Fruit fly (Drosophila melanogaster) whole organism: ENCODE results near the gene Rrp40.

Source experiments
- CG8478 ChIP-seq: fragments of >200 bp; optimal IDR thresholded peaks from 2 replicates; lab custom pipeline; 2018; ENCODE audit warnings: inconsistent platforms
- Dll ChIP-seq: fragments of >200 bp; optimal IDR thresholded peaks from 2 replicates; lab custom pipeline; 2017
- EcR ChIP-seq, 2 experiments: fragments of >200 bp; optimal IDR thresholded peaks; 2 replicates each; lab custom pipeline; 2017; ENCODE audit warnings: missing biosample characterization in 2 of 2, missing genetic modification characterization in 2 of 2, missing genetic modification reagents in 2 of 2
- pan ChIP-seq: fragments of >200 bp; optimal IDR thresholded peaks from 2 replicates; lab custom pipeline; 2017
- psq ChIP-seq: fragments of >200 bp; optimal IDR thresholded peaks from 2 replicates; lab custom pipeline; 2017
- usp ChIP-seq: fragments of >200 bp; optimal IDR thresholded peaks from 2 replicates; lab custom pipeline; 2017; ENCODE audit warnings: missing biosample characterization, missing genetic modification characterization, mixed read lengths

Gene Rrp40

dm6 chr2L:1722260-1722659 lies 6.3 kb upstream of the Rrp40 start:
- TF ChIP-seq CG8478 (no peak), pan (lab: Kevin White, UChicago) (no peak), EcR (GFP tag; optimal IDR thresholded peaks at IDR 0.05; lab: Kevin White, UChicago) (no peak), Dll (no peak), psq (lab: Kevin White, UChicago) (no peak), usp (no peak)

dm6 chr2L:1723135-1723936 lies 5.2 kb upstream of the Rrp40 start:
- TF ChIP-seq pan (lab: Kevin White, UChicago), result no peak
- TF ChIP-seq usp, result no peak
- no peak for TF ChIP-seq CG8478
- no peak for TF ChIP-seq Dll
- TF ChIP-seq EcR (GFP tag; optimal IDR thresholded peaks at IDR 0.05; lab: Kevin White, UChicago), result no peak
- TF ChIP-seq psq (lab: Kevin White, UChicago), result no peak

- TF ChIP-seq usp (no peak), Dll (no peak), EcR (GFP tag; optimal IDR thresholded peaks at IDR 0.05; lab: Kevin White, UChicago) (no peak), psq (lab: Kevin White, UChicago) (no peak), pan (lab: Kevin White, UChicago) (no peak), CG8478 (no peak)
Measured at dm6 chr2L:1723937-1724591, 4.5 kb upstream of the Rrp40 start, which contains the start of gene Rim2. Rim2 (minus strand) TSS chr2L:1724388.

dm6 chr2L:1724592-1724940 lies 4.0 kb upstream of the Rrp40 start:
- TF ChIP-seq CG8478, result no peak
- no peak for TF ChIP-seq pan (lab: Kevin White, UChicago)
- TF ChIP-seq psq (lab: Kevin White, UChicago), result no peak
- TF ChIP-seq EcR (GFP tag; optimal IDR thresholded peaks at IDR 0.05; lab: Kevin White, UChicago), result no peak
- no peak for TF ChIP-seq Dll
- no peak for TF ChIP-seq usp

- TF ChIP-seq pan (lab: Kevin White, UChicago), result no peak
- peak in 1 of 2 experiments; percentile 18 for TF ChIP-seq EcR (GFP tag; optimal IDR thresholded peaks at IDR 0.05; lab: Kevin White, UChicago)
Measured at dm6 chr2L:1727162-1727825, 1.2 kb upstream of the Rrp40 start.

- TF ChIP-seq psq (lab: Kevin White, UChicago), result no peak
- TF ChIP-seq pan (lab: Kevin White, UChicago), result no peak
- no peak for TF ChIP-seq EcR (GFP tag; optimal IDR thresholded peaks at IDR 0.05; lab: Kevin White, UChicago)
- no peak for TF ChIP-seq Dll
- no peak for TF ChIP-seq CG8478
Measured at dm6 chr2L:1727826-1728619, 509 bp upstream of the Rrp40 start.

dm6 chr2L:1729607-1730011 lies 1.1 kb downstream of the Rrp40 start, which contains the start of the genes Eno and CG31937:
Eno (minus strand) TSS chr2L:1729636.
CG31937 (plus strand) TSS chr2L:1729887.
- TF ChIP-seq psq (lab: Kevin White, UChicago) (no peak), pan (lab: Kevin White, UChicago) (no peak), CG8478 (no peak), EcR (GFP tag; optimal IDR thresholded peaks at IDR 0.05; lab: Kevin White, UChicago) (no peak), usp (no peak), Dll (no peak)

dm6 chr2L:1730914-1731313 lies 2.4 kb downstream of the Rrp40 start:
- TF ChIP-seq usp, result no peak
- TF ChIP-seq psq (lab: Kevin White, UChicago), result no peak
- no peak for TF ChIP-seq EcR (GFP tag; optimal IDR thresholded peaks at IDR 0.05; lab: Kevin White, UChicago)
- TF ChIP-seq CG8478, result no peak
- no peak for TF ChIP-seq Dll
- TF ChIP-seq pan (lab: Kevin White, UChicago), result no peak

dm6 chr2L:1732189-1732588 lies 3.7 kb downstream of the Rrp40 start, which contains the start of the genes CG17652 and CG17646:
CG17652 (minus strand) TSS chr2L:1732356.
CG17646 (plus strand) TSS chr2L:1732524.
- TF ChIP-seq pan (lab: Kevin White, UChicago) (no peak), CG8478 (no peak), EcR (GFP tag; optimal IDR thresholded peaks at IDR 0.05; lab: Kevin White, UChicago) (no peak), Dll (no peak), psq (lab: Kevin White, UChicago) (no peak), usp (no peak)

- TF ChIP-seq EcR (GFP tag; optimal IDR thresholded peaks at IDR 0.05; lab: Kevin White, UChicago) (peak in 1 of 2 experiments; percentile 53), CG8478 (no peak)
Measured at dm6 chr2L:1733155-1733813, 4.8 kb downstream of the Rrp40 start.

- TF ChIP-seq usp, result no peak
- no peak for TF ChIP-seq Dll
- TF ChIP-seq pan (lab: Kevin White, UChicago), result no peak
- no peak for TF ChIP-seq CG8478
- no peak for TF ChIP-seq psq (lab: Kevin White, UChicago)
- TF ChIP-seq EcR (GFP tag; optimal IDR thresholded peaks at IDR 0.05; lab: Kevin White, UChicago), result no peak
Measured at dm6 chr2L:1735133-1735532, 6.6 kb downstream of the Rrp40 start.
